Worm (Caenorhabditis elegans) whole organism, L4 larva: Measurements from ENCODE around the gene wrt-7.

Experiments
- lir-3 ChIP-seq: sonication (generic microtip); optimal IDR thresholded peaks from 2 replicates; lab custom pipeline; 2016; ENCODE audit warnings: mild to moderate bottlenecking, missing genetic modification characterization, missing compliant biosample characterization
- nhr-11 ChIP-seq: fragments of 150-350 bp; optimal IDR thresholded peaks from 2 replicates; lab custom pipeline; 2014; ENCODE audit warnings: missing biosample characterization, missing genetic modification characterization
- unc-130 ChIP-seq: sonication (generic microtip); optimal IDR thresholded peaks from 2 replicates; lab custom pipeline; 2016; ENCODE audit warnings: missing genetic modification reagents, missing genetic modification characterization, missing compliant biosample characterization
- unc-62 ChIP-seq, 3 experiments: fragments of 150-350 bp in 1 of 3; sonication (generic microtip); optimal IDR thresholded peaks in 2 of 3; peaks in 1 of 3; 1 replicate in 1 of 3; 2 replicates in 2 of 3; lab custom pipeline; 2014 to 2017; ENCODE audit warnings: missing biosample characterization in 3 of 3, missing genetic modification characterization in 3 of 3, missing genetic modification reagents in 3 of 3, missing genotype in 1 of 3
- ztf-11 ChIP-seq: fragments of 150-350 bp; optimal IDR thresholded peaks from 2 replicates; lab custom pipeline; 2014; ENCODE audit warnings: missing biosample characterization, missing genetic modification characterization

DNA sequence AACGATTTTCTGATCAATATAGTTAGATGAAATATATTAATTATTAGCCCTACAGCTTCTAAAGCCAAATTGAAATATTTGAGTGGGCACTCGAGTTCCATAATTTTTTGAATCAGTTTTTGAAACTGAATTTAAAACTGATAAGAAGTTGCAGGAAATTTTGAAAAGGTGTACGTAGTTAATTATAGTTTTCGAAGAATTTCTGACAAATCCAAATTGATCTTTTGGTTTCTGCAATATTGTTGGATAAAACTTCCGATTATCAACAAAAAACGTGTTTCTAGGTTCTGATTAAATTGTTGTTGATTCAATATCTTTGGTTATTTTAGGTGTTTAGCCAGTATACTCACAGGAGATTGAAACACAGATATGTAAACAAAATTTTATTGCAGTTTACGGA, 30.6 kb downstream of the wrt-7 start, which contains the start of gene T26H8.4:
- TF ChIP-seq unc-62 (GFP tag; optimal IDR thresholded peaks at IDR 0.05 in 1 of 2; lab: Kevin White, UChicago) (no peak), unc-62 (tag; optimal IDR thresholded peaks at IDR 0.05; lab: Kevin White, UChicago) (no peak), ztf-11 (tag; lab: Kevin White, UChicago) (no peak), nhr-11 (tag; lab: Kevin White, UChicago) (no peak), unc-130 (GFP tag; lab: Kevin White, UChicago) (no peak), lir-3 (tag; lab: Kevin White, UChicago) (no peak)
